Fruit fly (Drosophila melanogaster) whole organism, embryonic: ENCODE measurements around the gene Rbm13.

Experiments
- ATbp ChIP-seq: fragments of 200-800 bp; sonication (Bioruptor generic); optimal IDR thresholded peaks from 2 replicates; lab custom pipeline; 2017; ENCODE audit warnings: missing biosample characterization, mild to moderate bottlenecking, missing genetic modification characterization, missing genetic modification reagents
- Atf6 ChIP-seq: fragments of 200-800 bp; sonication (Bioruptor generic); IDR thresholded peaks from 2 replicates; pipeline ENCODE4 v1.3.6; 2022; ENCODE audit warnings: missing biosample characterization, missing genetic modification characterization
- B-H2 ChIP-seq: fragments of 200-800 bp; sonication (Bioruptor generic); optimal IDR thresholded peaks from 2 replicates; lab custom pipeline; 2018; ENCODE audit warnings: missing biosample characterization, mild to moderate bottlenecking, missing genetic modification characterization
- CG10209 ChIP-seq: fragments of 200-800 bp; sonication (Bioruptor generic); optimal IDR thresholded peaks from 3 replicates; lab custom pipeline; 2017; ENCODE audit warnings: missing biosample characterization, mild to moderate bottlenecking, missing genetic modification characterization, missing genetic modification reagents
- CG10462 ChIP-seq: fragments of 200-800 bp; sonication (Bioruptor generic); optimal IDR thresholded peaks from 2 replicates; lab custom pipeline; 2016; ENCODE audit warnings: missing biosample characterization, missing genetic modification characterization
- CG11085 ChIP-seq: fragments of 200-800 bp; sonication (Bioruptor generic); IDR thresholded peaks from 2 replicates; pipeline ENCODE4 v1.3.6; 2022; ENCODE audit warnings: missing biosample characterization, missing genetic modification characterization
- CG11504 ChIP-seq: fragments of 200-800 bp; sonication (Bioruptor generic); optimal IDR thresholded peaks from 3 replicates; lab custom pipeline; 2019; ENCODE audit warnings: missing biosample characterization, mild to moderate bottlenecking, missing genetic modification characterization, moderate library complexity
- CG12769 ChIP-seq: fragments of 200-800 bp; sonication (Bioruptor generic); optimal IDR thresholded peaks from 2 replicates; lab custom pipeline; 2019; ENCODE audit warnings: missing biosample characterization, mild to moderate bottlenecking, missing genetic modification characterization, moderate library complexity
- CG16779 ChIP-seq: fragments of 200-800 bp; sonication (Bioruptor generic); IDR thresholded peaks from 2 replicates; pipeline ENCODE4 v1.3.6; 2022; ENCODE audit warnings: missing biosample characterization, missing genetic modification characterization
- CG17186 ChIP-seq: fragments of 200-800 bp; sonication (Bioruptor generic); optimal IDR thresholded peaks from 3 replicates; lab custom pipeline; 2017; ENCODE audit warnings: missing biosample characterization, missing genetic modification reagents, missing genetic modification characterization
- CG17568 ChIP-seq: fragments of 200-800 bp; sonication (Bioruptor generic); optimal IDR thresholded peaks from 2 replicates; lab custom pipeline; 2018; ENCODE audit warnings: missing biosample characterization, mild to moderate bottlenecking, missing genetic modification characterization, moderate library complexity
- CG18011 ChIP-seq: fragments of 200-800 bp; sonication (Bioruptor generic); optimal IDR thresholded peaks from 2 replicates; lab custom pipeline; 2017; ENCODE audit warnings: missing biosample characterization, missing genetic modification characterization, mild to moderate bottlenecking, moderate library complexity, missing genotype
- CG2116 ChIP-seq: fragments of 200-800 bp; sonication (Bioruptor generic); optimal IDR thresholded peaks from 3 replicates; lab custom pipeline; 2018; ENCODE audit warnings: missing biosample characterization, mild to moderate bottlenecking, missing genetic modification characterization
- CG33557 ChIP-seq: fragments of 200-800 bp; sonication (Bioruptor generic); optimal IDR thresholded peaks from 2 replicates; lab custom pipeline; 2019; ENCODE audit warnings: missing biosample characterization, mild to moderate bottlenecking, missing genetic modification characterization, moderate library complexity
- CG3407 ChIP-seq: fragments of 200-800 bp; sonication (Bioruptor generic); optimal IDR thresholded peaks from 2 replicates; lab custom pipeline; 2018; ENCODE audit warnings: missing biosample characterization, mild to moderate bottlenecking, missing genetic modification characterization
- CG6683 ChIP-seq: fragments of 200-800 bp; sonication (Bioruptor generic); optimal IDR thresholded peaks from 2 replicates; lab custom pipeline; 2017; ENCODE audit warnings: missing biosample characterization, mild to moderate bottlenecking, missing genetic modification characterization, missing genetic modification reagents
- CG6791 ChIP-seq: fragments of 200-800 bp; sonication (Bioruptor generic); IDR thresholded peaks from 3 replicates; pipeline ENCODE4 v1.3.6; 2022; ENCODE audit warnings: missing biosample characterization, missing genetic modification characterization; ENCODE audit not compliant: partially characterized antibody
- CG7556 ChIP-seq: fragments of 200-800 bp; sonication (Bioruptor generic); optimal IDR thresholded peaks from 2 replicates; lab custom pipeline; 2017; ENCODE audit warnings: missing biosample characterization, mild to moderate bottlenecking, missing genetic modification characterization
- CG7963 ChIP-seq: fragments of 200-800 bp; sonication (Bioruptor generic); IDR thresholded peaks from 3 replicates; pipeline ENCODE4 v1.3.6; 2022; ENCODE audit warnings: missing biosample characterization, missing genetic modification characterization; ENCODE audit not compliant: partially characterized antibody
- CG8089 ChIP-seq: fragments of 200-800 bp; sonication (Bioruptor generic); optimal IDR thresholded peaks from 3 replicates; lab custom pipeline; 2016; ENCODE audit warnings: missing biosample characterization, missing genetic modification characterization
- CG8944 ChIP-seq: fragments of 200-800 bp; sonication (Bioruptor generic); optimal IDR thresholded peaks from 3 replicates; lab custom pipeline; 2016; ENCODE audit warnings: missing biosample characterization, missing genetic modification characterization
- CG9609 ChIP-seq: fragments of 200-800 bp; sonication (Bioruptor generic); optimal IDR thresholded peaks from 3 replicates; lab custom pipeline; 2016; ENCODE audit warnings: missing biosample characterization, missing genetic modification characterization
- D19B ChIP-seq: fragments of 200-800 bp; sonication (Bioruptor generic); optimal IDR thresholded peaks from 2 replicates; lab custom pipeline; 2017; ENCODE audit warnings: missing biosample characterization, mild to moderate bottlenecking, missing genetic modification characterization
- Mad ChIP-seq: fragments of 200-800 bp; sonication (Bioruptor generic); optimal IDR thresholded peaks from 2 replicates; lab custom pipeline; 2016; ENCODE audit warnings: missing biosample characterization, missing genetic modification characterization
- Spps ChIP-seq: fragments of 200-800 bp; sonication (Bioruptor generic); optimal IDR thresholded peaks from 2 replicates; lab custom pipeline; 2018; ENCODE audit warnings: missing biosample characterization, mild to moderate bottlenecking, missing genetic modification characterization
- Sry-δ ChIP-seq: fragments of 200-800 bp; sonication (Bioruptor generic); optimal IDR thresholded peaks from 2 replicates; lab custom pipeline; 2016; ENCODE audit warnings: missing biosample characterization, missing genetic modification characterization
- TFAM ChIP-seq: fragments of 200-800 bp; sonication (Bioruptor generic); optimal IDR thresholded peaks from 2 replicates; lab custom pipeline; 2017; ENCODE audit warnings: missing biosample characterization, missing genetic modification characterization, inconsistent platforms
- abd-A ChIP-seq: fragments of 200-800 bp; sonication (Bioruptor generic); optimal IDR thresholded peaks from 3 replicates; lab custom pipeline; 2019; ENCODE audit warnings: missing biosample characterization, mild to moderate bottlenecking, missing genetic modification characterization, moderate library complexity
- amos ChIP-seq: fragments of 200-800 bp; sonication (Bioruptor generic); IDR thresholded peaks from 2 replicates; pipeline ENCODE4 v1.3.6; 2022; ENCODE audit warnings: missing biosample characterization, missing genetic modification characterization; ENCODE audit not compliant: partially characterized antibody
- ato ChIP-seq: fragments of 200-800 bp; sonication (Bioruptor generic); IDR thresholded peaks from 2 replicates; pipeline ENCODE4 v1.3.6; 2022; ENCODE audit warnings: missing biosample characterization, missing genetic modification characterization; ENCODE audit not compliant: partially characterized antibody
- caup ChIP-seq: fragments of 200-800 bp; sonication (Bioruptor generic); optimal IDR thresholded peaks from 3 replicates; lab custom pipeline; 2017; ENCODE audit warnings: missing biosample characterization, mild to moderate bottlenecking, missing genetic modification characterization, moderate library complexity; ENCODE audit not compliant: severe bottlenecking
- croc ChIP-seq: fragments of 200-800 bp; sonication (Bioruptor generic); conservative IDR thresholded peaks from 3 replicates; pipeline ENCODE4 v1.3.6; 2022; ENCODE audit warnings: missing biosample characterization, missing genetic modification characterization
- dati ChIP-seq: fragments of 200-800 bp; sonication (Bioruptor generic); IDR thresholded peaks from 2 replicates; pipeline ENCODE4 v1.3.6; 2022; ENCODE audit warnings: missing biosample characterization, missing genetic modification characterization
- dimm ChIP-seq: fragments of 200-800 bp; sonication (Bioruptor generic); IDR thresholded peaks from 2 replicates; pipeline ENCODE4 v1.3.6; 2022; ENCODE audit warnings: missing biosample characterization, missing genetic modification characterization
- dmrt11E ChIP-seq: fragments of 200-800 bp; sonication (Bioruptor generic); optimal IDR thresholded peaks from 3 replicates; lab custom pipeline; 2018; ENCODE audit warnings: missing biosample characterization, mild to moderate bottlenecking, missing genetic modification characterization, moderate library complexity
- dpn ChIP-seq, 2 experiments: fragments of 200-800 bp; sonication (Bioruptor generic); optimal IDR thresholded peaks; 3 replicates each; lab custom pipeline; 2016; ENCODE audit warnings: missing biosample characterization in 2 of 2, missing genetic modification characterization in 2 of 2
- en ChIP-seq: fragments of 200-800 bp; sonication (Bioruptor generic); optimal IDR thresholded peaks from 2 replicates; lab custom pipeline; 2016; ENCODE audit warnings: missing biosample characterization, missing genetic modification characterization
- eyg ChIP-seq: fragments of 200-800 bp; sonication (Bioruptor generic); optimal IDR thresholded peaks from 3 replicates; lab custom pipeline; 2016; ENCODE audit warnings: missing biosample characterization, missing genetic modification characterization
- gcm2 ChIP-seq: fragments of 200-800 bp; sonication (Bioruptor generic); optimal IDR thresholded peaks from 2 replicates; lab custom pipeline; 2016; ENCODE audit warnings: missing biosample characterization, missing genetic modification characterization
- hbn ChIP-seq: fragments of 200-800 bp; sonication (Bioruptor generic); IDR thresholded peaks from 2 replicates; pipeline ENCODE4 v1.3.6; 2022; ENCODE audit warnings: missing biosample characterization, missing genetic modification characterization; ENCODE audit not compliant: partially characterized antibody
- inv ChIP-seq: fragments of 200-800 bp; sonication (Bioruptor generic); IDR thresholded peaks from 2 replicates; pipeline ENCODE4 v1.3.6; 2022; ENCODE audit warnings: missing biosample characterization, missing genetic modification characterization; ENCODE audit not compliant: partially characterized antibody
- peb ChIP-seq: fragments of 200-800 bp; sonication (Bioruptor generic); IDR thresholded peaks from 2 replicates; pipeline ENCODE4 v1.3.6; 2022; ENCODE audit warnings: missing biosample characterization, missing genetic modification characterization
- row ChIP-seq: fragments of 200-800 bp; sonication (Bioruptor generic); IDR thresholded peaks from 3 replicates; pipeline ENCODE4 v1.3.6; 2022; ENCODE audit warnings: missing biosample characterization, missing genetic modification characterization
- sc ChIP-seq, 3 experiments: fragments of >200 bp in 2 of 3; fragments of 200-800 bp in 1 of 3; sonication (Bioruptor generic) in 1 of 3; optimal IDR thresholded peaks; 2 replicates in 2 of 3; 3 replicates in 1 of 3; lab custom pipeline; 2017; ENCODE audit warnings: mild to moderate bottlenecking in 1 of 3, missing biosample characterization in 1 of 3, missing genetic modification characterization in 1 of 3, missing genetic modification reagents in 1 of 3
- schlank ChIP-seq: fragments of 200-800 bp; sonication (Bioruptor generic); optimal IDR thresholded peaks from 2 replicates; lab custom pipeline; 2018; ENCODE audit warnings: missing biosample characterization, mild to moderate bottlenecking, missing genetic modification characterization
- sim ChIP-seq: fragments of 200-800 bp; sonication (Bioruptor generic); IDR thresholded peaks from 2 replicates; pipeline ENCODE4 v1.3.6; 2022; ENCODE audit warnings: missing biosample characterization, missing genetic modification characterization
- tup ChIP-seq: fragments of 200-800 bp; sonication (Bioruptor generic); optimal IDR thresholded peaks from 2 replicates; lab custom pipeline; 2016; ENCODE audit warnings: missing biosample characterization, mild to moderate bottlenecking, missing genetic modification characterization, moderate library complexity
- zfh1 ChIP-seq: fragments of 200-800 bp; sonication (Bioruptor generic); IDR thresholded peaks from 3 replicates; pipeline ENCODE4 v1.3.6; 2022; ENCODE audit warnings: missing biosample characterization, missing genetic modification characterization

Rbm13 gene

DNA sequence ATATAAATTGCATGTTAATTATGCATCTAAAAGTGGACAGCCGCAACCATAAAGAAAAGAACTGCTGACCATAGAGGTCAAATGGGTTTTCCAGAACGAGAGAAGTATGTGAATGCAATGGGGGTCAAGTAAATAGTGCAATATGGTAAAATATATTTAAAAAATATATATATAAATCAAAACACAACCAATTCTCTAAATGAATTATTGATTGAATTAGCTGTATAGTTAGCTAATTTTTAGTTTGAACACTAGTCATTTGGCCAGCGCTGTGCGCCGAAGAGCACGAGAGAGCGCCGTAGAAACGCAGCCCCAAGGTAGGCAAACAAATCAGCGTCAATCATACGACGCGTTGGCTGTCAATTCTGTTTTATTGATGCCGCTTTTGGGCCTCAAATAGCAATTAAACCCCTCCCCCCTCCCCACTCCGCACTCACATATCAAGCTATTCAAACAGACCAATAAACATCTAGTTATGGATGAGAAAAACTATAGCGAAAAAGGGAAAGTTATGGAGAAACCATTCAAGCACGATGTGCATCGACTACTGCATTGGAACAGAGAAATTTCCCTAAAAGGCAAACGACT lies 22.4 kb upstream of the Rbm13 start (continued):
- TF ChIP-seq caup (GFP tag; lab: Kevin White, UChicago): peak; percentile 82
- peak; percentile 73; the same call in 1 of the 2 replicates for TF ChIP-seq peb (GFP tag; lab: Robert Waterston, UW)
- TF ChIP-seq CG8089 (GFP tag; lab: Kevin White, UChicago): no peak
- peak; percentile 70 for TF ChIP-seq CG33557
- peak; percentile 22 for TF ChIP-seq CG2116 (GFP tag; lab: Kevin White, UChicago)
- TF ChIP-seq CG17568 (GFP tag; lab: Kevin White, UChicago): peak; percentile 78
- no peak for TF ChIP-seq ato (GFP tag; lab: Robert Waterston, UW)
- peak; percentile 47 for TF ChIP-seq CG10462
- peak; percentile 90 for TF ChIP-seq zfh1
- no peak for TF ChIP-seq CG6791 (GFP tag; lab: Robert Waterston, UW)
- no peak for TF ChIP-seq inv (GFP tag; lab: Robert Waterston, UW)
- TF ChIP-seq ATbp: peak; percentile 83
- TF ChIP-seq dmrt11E: peak; percentile 81
- TF ChIP-seq en: no peak
- peak; percentile 39 for TF ChIP-seq B-H2 (GFP tag; lab: Kevin White, UChicago)
- peak; percentile 48 for TF ChIP-seq schlank (tag; lab: Kevin White, UChicago)
- TF ChIP-seq CG9609 (GFP tag; lab: Kevin White, UChicago): no peak
- no peak for TF ChIP-seq hbn
- no peak for TF ChIP-seq TFAM (GFP tag; lab: Kevin White, UChicago)
- no peak for TF ChIP-seq sc (optimal IDR thresholded peaks at IDR 0.05; lab: Kevin White, UChicago)
- TF ChIP-seq sc (GFP tag; optimal IDR thresholded peaks at IDR 0.05; lab: Kevin White, UChicago): peak; percentile 78
- TF ChIP-seq amos (GFP tag; lab: Robert Waterston, UW): no peak
- peak; percentile 23 to 81 for TF ChIP-seq dpn (GFP tag; optimal IDR thresholded peaks at IDR 0.05; lab: Kevin White, UChicago)
- peak; percentile 16 for TF ChIP-seq Mad (GFP tag; lab: Kevin White, UChicago)
- TF ChIP-seq CG12769 (tag; lab: Kevin White, UChicago): peak; percentile 66
- TF ChIP-seq CG7963 (GFP tag; lab: Robert Waterston, UW): no peak
- TF ChIP-seq CG8944 (GFP tag; lab: Kevin White, UChicago): no peak
- peak; percentile 52 for TF ChIP-seq D19B (GFP tag; lab: Kevin White, UChicago)
- TF ChIP-seq CG7556 (GFP tag; lab: Kevin White, UChicago): peak; percentile 83
- peak; percentile 64; the same call in 1 of the 2 replicates for TF ChIP-seq dati (GFP tag; lab: Robert Waterston, UW)
- peak; percentile 77 for TF ChIP-seq dimm (GFP tag; lab: Robert Waterston, UW)
- peak; percentile 65 for TF ChIP-seq CG11085 (GFP tag; lab: Robert Waterston, UW)
- peak; percentile 79 for TF ChIP-seq CG10209 (GFP tag; lab: Kevin White, UChicago)
- peak; percentile 80 for TF ChIP-seq sim (GFP tag; lab: Robert Waterston, UW)
- peak; percentile 67 for TF ChIP-seq CG6683
- TF ChIP-seq gcm2 (GFP tag; lab: Kevin White, UChicago): no peak
- TF ChIP-seq Spps (tag; lab: Kevin White, UChicago): peak; percentile 79
- no peak for TF ChIP-seq Sry-δ (GFP tag; lab: Kevin White, UChicago)
- peak; percentile 35 for TF ChIP-seq abd-A
- TF ChIP-seq row (GFP tag; lab: Robert Waterston, UW): peak; percentile 90
- peak; percentile 72 for TF ChIP-seq CG3407 (GFP tag; lab: Kevin White, UChicago)
- no peak for TF ChIP-seq eyg (GFP tag; lab: Kevin White, UChicago)
- peak; percentile 25 for TF ChIP-seq CG17186 (GFP tag; lab: Kevin White, UChicago)
- peak; percentile 54 for TF ChIP-seq CG18011
- peak; percentile 89 for TF ChIP-seq CG11504 (tag; lab: Kevin White, UChicago)
- TF ChIP-seq Atf6: peak; percentile 89
- TF ChIP-seq tup (GFP tag; lab: Kevin White, UChicago): no peak
- TF ChIP-seq croc: peak; percentile 77
- peak; percentile 78 for TF ChIP-seq CG16779 (GFP tag; lab: Robert Waterston, UW)
